Worm (Caenorhabditis elegans): ENCODE data around the gene F38B7.2.

The F38B7.2 gene

DNA sequence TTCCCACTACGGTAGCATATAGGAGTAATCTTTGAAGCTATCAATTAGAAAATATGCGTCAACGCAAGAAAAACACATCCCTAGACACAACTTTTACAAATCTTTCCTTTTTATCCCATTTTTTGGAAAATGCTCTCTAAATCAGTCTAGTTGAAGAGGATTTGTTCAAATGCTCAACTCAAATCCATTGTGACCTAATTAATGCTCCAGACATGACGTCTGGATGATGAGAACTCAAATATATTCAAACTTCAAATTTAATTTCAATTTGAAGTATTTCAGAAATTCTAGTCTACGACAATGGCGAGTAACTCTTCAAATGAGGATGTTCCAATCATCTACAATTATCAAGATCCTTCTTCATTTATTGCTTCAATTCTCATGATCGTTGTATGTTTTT is 8.6 kb downstream of the F38B7.2 start, which contains the start of gene srx-85:
TSS of gene srx-85 (plus strand) at position 301 of the 400 bp plus-strand sequence.
- TF ChIP-seq zip-8 (tag; optimal IDR thresholded peaks at IDR 0.05) (no peak), unc-62 (GFP tag; optimal IDR thresholded peaks at IDR 0.05) (no peak), lin-32 (GFP tag; optimal IDR thresholded peaks at IDR 0.05) (no peak), nhr-2 (tag; optimal IDR thresholded peaks at IDR 0.05) (no peak), ces-1 (GFP tag; optimal IDR thresholded peaks at IDR 0.05) (no peak), mls-2 (tag; optimal IDR thresholded peaks at IDR 0.05) (no peak), flh-1 (GFP tag; optimal IDR thresholded peaks at IDR 0.05) (no peak), drap-1 (GFP tag; optimal IDR thresholded peaks at IDR 0.05) (no peak), ztf-11 (tag; optimal IDR thresholded peaks at IDR 0.05) (no peak), elt-1 (tag; optimal IDR thresholded peaks at IDR 0.05; ENCODE audit: borderline replicate concordance, insufficient read depth) (no peak), unc-120 (tag; optimal IDR thresholded peaks at IDR 0.05; ENCODE audit: poor library complexity, severe bottlenecking) (no peak), tbx-8 (GFP tag; optimal IDR thresholded peaks at IDR 0.05) (no peak), ceh-43 (GFP tag; optimal IDR thresholded peaks at IDR 0.05) (no peak), sem-2 (GFP tag; optimal IDR thresholded peaks at IDR 0.05) (no peak), hlh-1 (tag; optimal IDR thresholded peaks at IDR 0.05) (no peak), sptf-1 (tag; optimal IDR thresholded peaks at IDR 0.05) (no peak), M03D4.4 (tag; optimal IDR thresholded peaks at IDR 0.05) (no peak)

DNA sequence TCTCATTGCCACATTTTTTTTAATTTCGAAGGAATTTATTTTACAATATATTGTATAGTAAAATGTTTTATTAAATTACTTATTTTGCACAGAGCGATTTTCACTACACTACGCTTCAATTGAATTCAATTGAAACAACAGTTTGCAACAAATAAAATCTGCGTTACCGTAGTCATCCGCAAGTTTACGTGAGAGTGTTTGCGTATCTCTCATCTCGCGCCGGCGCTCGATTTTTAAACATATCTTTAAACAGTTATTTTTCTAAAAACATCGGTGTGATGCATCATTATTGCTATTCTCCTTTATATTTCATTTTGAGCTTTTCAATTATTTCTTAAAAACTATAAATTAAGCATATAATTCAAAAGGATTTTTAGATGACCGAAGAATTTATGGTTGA is 10.5 kb downstream of the F38B7.2 start, which contains the start of gene duo-1:
TSS of gene duo-1 (plus strand) at position 371 of the 400 bp plus-strand sequence.
- no peak for TF ChIP-seq ztf-11 (tag; optimal IDR thresholded peaks at IDR 0.05)
- no peak for TF ChIP-seq hlh-1 (tag; optimal IDR thresholded peaks at IDR 0.05)
- no peak for TF ChIP-seq ceh-43 (GFP tag; optimal IDR thresholded peaks at IDR 0.05)
- TF ChIP-seq lsy-2 (tag; optimal IDR thresholded peaks at IDR 0.05): peak; percentile 76

ce11 chrV:11562643-11563042 is 18.9 kb downstream of the F38B7.2 start, which contains the start of gene srx-86:
Gene srx-86 (plus strand): TSS chrV:11562943.
- no peak for TF ChIP-seq lsy-2 (tag; optimal IDR thresholded peaks at IDR 0.05)

DNA sequence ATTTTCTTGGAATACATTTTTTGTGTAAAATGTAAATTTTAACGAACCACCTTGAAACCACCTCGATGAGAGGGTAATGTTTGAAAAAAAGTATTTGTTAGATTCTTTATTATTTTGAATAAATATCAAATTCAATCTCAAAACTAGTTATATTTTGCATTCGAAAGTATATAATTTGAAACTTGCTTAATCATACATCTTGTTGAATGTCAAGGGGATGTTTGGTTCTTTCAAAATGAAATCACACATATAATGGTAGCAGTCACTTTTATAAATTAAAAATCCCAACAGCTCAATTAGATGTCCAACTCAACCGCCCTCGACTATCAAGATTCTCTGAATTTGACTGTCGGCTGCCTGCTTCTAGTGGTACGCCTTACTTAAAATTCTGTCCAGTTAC is 20.8 kb downstream of the F38B7.2 start, which contains the start of gene srx-87:
TSS of gene srx-87 (plus strand) at position 301 of the 400 bp plus-strand sequence.
- no peak for TF ChIP-seq ceh-39 (tag; optimal IDR thresholded peaks at IDR 0.05)
- no peak for TF ChIP-seq lsy-2 (tag; optimal IDR thresholded peaks at IDR 0.05)
- TF ChIP-seq unc-120 (tag; optimal IDR thresholded peaks at IDR 0.05; ENCODE audit: poor library complexity, severe bottlenecking): no peak
- TF ChIP-seq unc-62 (GFP tag; optimal IDR thresholded peaks at IDR 0.05): no peak
- TF ChIP-seq cnd-1 (tag; optimal IDR thresholded peaks at IDR 0.05): no peak
- no peak for TF ChIP-seq nhr-28 (tag; optimal IDR thresholded peaks at IDR 0.05)
- no peak for TF ChIP-seq sptf-1 (tag; optimal IDR thresholded peaks at IDR 0.05)
- TF ChIP-seq nhr-76 (tag; optimal IDR thresholded peaks at IDR 0.05): no peak
- TF ChIP-seq mep-1 (tag; optimal IDR thresholded peaks at IDR 0.05): no peak
- TF ChIP-seq ztf-11 (tag; optimal IDR thresholded peaks at IDR 0.05): no peak
- no peak for TF ChIP-seq flh-1 (GFP tag; optimal IDR thresholded peaks at IDR 0.05)
- TF ChIP-seq mls-2 (tag; optimal IDR thresholded peaks at IDR 0.05): no peak
- TF ChIP-seq nhr-2 (tag; optimal IDR thresholded peaks at IDR 0.05): no peak
- TF ChIP-seq nhr-237 (tag; optimal IDR thresholded peaks at IDR 0.05): no peak
- no peak for TF ChIP-seq blmp-1 (tag; optimal IDR thresholded peaks at IDR 0.05)
- TF ChIP-seq unc-39 (tag; optimal IDR thresholded peaks at IDR 0.05): no peak
- TF ChIP-seq ceh-83 (GFP tag; optimal IDR thresholded peaks at IDR 0.05): no peak

DNA sequence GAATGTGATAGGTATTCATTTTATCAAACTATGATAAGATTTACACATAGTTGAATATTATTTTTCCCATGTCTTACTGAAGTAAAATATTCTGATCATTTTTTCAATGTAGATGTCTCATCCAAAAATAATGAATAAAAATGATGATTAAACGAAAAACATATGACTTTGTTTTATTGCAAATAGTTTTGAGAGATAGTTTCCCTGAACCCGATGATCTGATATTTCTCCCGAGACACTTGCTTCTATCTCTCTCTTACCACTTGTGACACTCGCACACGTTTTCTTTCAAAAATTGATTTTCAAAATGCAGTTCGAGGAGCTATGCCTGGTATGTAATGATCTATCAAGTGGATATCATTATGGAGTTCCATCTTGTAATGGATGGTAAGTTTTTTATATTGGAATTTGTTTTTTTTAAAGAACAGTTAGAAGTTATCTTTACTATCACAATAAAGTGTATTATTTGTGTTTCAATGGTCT is 26.4 kb downstream of the F38B7.2 start, which contains the start of the genes nhr-101 and pms-2:
TSS of gene nhr-101 (plus strand) at position 308 of the 483 bp plus-strand sequence.
TSS of gene pms-2 (minus strand) at position 433 of the 483 bp plus-strand sequence.
- TF ChIP-seq mab-5 (tag; optimal IDR thresholded peaks at IDR 0.05) (no peak), unc-39 (tag; optimal IDR thresholded peaks at IDR 0.05) (no peak), bed-3 (GFP tag; optimal IDR thresholded peaks at IDR 0.05) (no peak), lin-13 (tag; optimal IDR thresholded peaks at IDR 0.05) (no peak), nhr-76 (tag; optimal IDR thresholded peaks at IDR 0.05) (no peak), hlh-1 (tag; optimal IDR thresholded peaks at IDR 0.05) (no peak), nhr-237 (tag; optimal IDR thresholded peaks at IDR 0.05) (no peak), M03D4.4 (tag; optimal IDR thresholded peaks at IDR 0.05) (no peak), snpc-4 (tag; optimal IDR thresholded peaks at IDR 0.05) (no peak), elt-3 (tag; optimal IDR thresholded peaks at IDR 0.05) (no peak), pha-4 (tag; optimal IDR thresholded peaks at IDR 0.05) (no peak), blmp-1 (tag; optimal IDR thresholded peaks at IDR 0.05) (no peak), unc-62 (GFP tag; optimal IDR thresholded peaks at IDR 0.05) (no peak), lin-32 (GFP tag; optimal IDR thresholded peaks at IDR 0.05) (no peak), tbx-8 (GFP tag; optimal IDR thresholded peaks at IDR 0.05) (no peak), elt-1 (tag; optimal IDR thresholded peaks at IDR 0.05; ENCODE audit: borderline replicate concordance, insufficient read depth) (no peak)

Data from whole organism, mixed stage, embryonic.